Fruit fly (Drosophila melanogaster) whole organism, prepupa: Measurements from ENCODE around the gene CG14966.

Experiments used
- CG10631 ChIP-seq: fragments of 200-800 bp; sonication (Bioruptor generic); optimal IDR thresholded peaks from 2 replicates; lab custom pipeline; 2016; ENCODE audit warnings: missing biosample characterization, missing genetic modification characterization
- CG11294 ChIP-seq: fragments of 200-800 bp; sonication (Bioruptor generic); IDR thresholded peaks from 2 replicates; pipeline ENCODE4 v1.3.6; 2022; ENCODE audit warnings: missing biosample characterization, missing genetic modification characterization
- CG11762 ChIP-seq: fragments of 200-800 bp; sonication (Bioruptor generic); optimal IDR thresholded peaks from 3 replicates; lab custom pipeline; 2016; ENCODE audit warnings: missing biosample characterization, missing genetic modification characterization; ENCODE audit not compliant: insufficient read depth
- CG16779 ChIP-seq: fragments of 200-800 bp; sonication (Bioruptor generic); optimal IDR thresholded peaks from 3 replicates; lab custom pipeline; 2017; ENCODE audit warnings: missing biosample characterization, mild to moderate bottlenecking, missing genetic modification characterization
- CG6854 ChIP-seq: fragments of 200-800 bp; sonication (Bioruptor generic); optimal IDR thresholded peaks from 2 replicates; lab custom pipeline; 2017; ENCODE audit warnings: missing biosample characterization, mild to moderate bottlenecking, missing genetic modification characterization
- CG7368 ChIP-seq: fragments of 200-800 bp; sonication (Bioruptor generic); optimal IDR thresholded peaks from 3 replicates; lab custom pipeline; 2016; ENCODE audit warnings: missing biosample characterization, missing genetic modification characterization
- CG9139 ChIP-seq: fragments of 200-800 bp; sonication (Bioruptor generic); optimal IDR thresholded peaks from 3 replicates; lab custom pipeline; 2017; ENCODE audit warnings: missing biosample characterization, mild to moderate bottlenecking, missing genetic modification characterization
- Lpt ChIP-seq: fragments of 200-800 bp; sonication (Bioruptor generic); optimal IDR thresholded peaks from 3 replicates; lab custom pipeline; 2016; ENCODE audit warnings: missing biosample characterization, missing genetic modification characterization
- Met ChIP-seq: fragments of 200-800 bp; sonication (Bioruptor generic); optimal IDR thresholded peaks from 3 replicates; lab custom pipeline; 2016; ENCODE audit warnings: missing biosample characterization, missing genetic modification characterization
- Sox102F ChIP-seq: fragments of 200-800 bp; sonication (Bioruptor generic); optimal IDR thresholded peaks from 2 replicates; lab custom pipeline; 2016; ENCODE audit warnings: missing biosample characterization, mild to moderate bottlenecking, missing genetic modification characterization
- Sox15 ChIP-seq: fragments of 200-800 bp; sonication (Bioruptor generic); optimal IDR thresholded peaks from 3 replicates; lab custom pipeline; 2016; ENCODE audit warnings: missing biosample characterization, missing genetic modification characterization
- pdm3 ChIP-seq: fragments of 200-800 bp; sonication (Bioruptor generic); optimal IDR thresholded peaks from 3 replicates; lab custom pipeline; 2016; ENCODE audit warnings: missing biosample characterization, missing genetic modification characterization
- svp ChIP-seq: fragments of 200-800 bp; sonication (Bioruptor generic); peaks from one replicate; lab custom pipeline; 2016; ENCODE audit warnings: missing biosample characterization, missing genetic modification characterization
- topi ChIP-seq: fragments of 200-800 bp; sonication (Bioruptor generic); optimal IDR thresholded peaks from 3 replicates; lab custom pipeline; 2016; ENCODE audit warnings: missing biosample characterization, missing genetic modification characterization

DNA sequence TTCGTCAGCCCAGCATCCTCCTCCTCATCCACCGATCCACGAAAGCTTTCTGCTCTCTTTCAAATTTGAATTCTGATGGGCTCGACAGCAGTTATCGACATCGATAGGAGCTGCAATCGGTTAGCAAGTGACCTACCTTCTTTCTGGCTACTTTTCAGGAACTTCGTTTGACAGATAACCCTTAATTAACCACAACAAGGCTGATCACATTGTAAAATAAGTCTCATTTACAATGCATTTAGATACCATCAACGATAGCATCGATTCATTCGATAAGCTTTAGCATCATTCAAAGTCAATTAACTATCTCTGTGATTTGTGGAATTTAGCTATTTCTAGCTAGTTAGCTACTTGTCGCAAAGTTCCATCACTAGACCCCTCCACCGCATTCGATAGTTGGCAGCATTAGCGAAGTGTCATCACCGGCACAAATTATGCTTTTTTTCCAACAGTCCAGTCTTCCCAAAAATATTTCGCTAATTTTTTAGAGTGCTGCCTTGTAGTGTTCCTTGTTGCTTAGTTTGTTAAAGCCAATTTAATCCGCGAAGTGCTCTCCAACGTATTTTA, 18.8 kb downstream of the CG14966 start, which contains the start of the genes MnM and Girdin:
- TF ChIP-seq svp (GFP tag; lab: Kevin White, UChicago) (no peak), CG7368 (no peak), CG11294 (GFP tag; lab: Robert Waterston, UW) (no peak), Lpt (GFP tag; lab: Kevin White, UChicago) (peak; percentile 19), CG11762 (GFP tag; lab: Kevin White, UChicago) (no peak), Sox15 (GFP tag; lab: Kevin White, UChicago) (peak; percentile 38), Sox102F (no peak), topi (GFP tag; lab: Kevin White, UChicago) (no peak), pdm3 (GFP tag; lab: Kevin White, UChicago) (no peak), Met (no peak), CG10631 (GFP tag; lab: Kevin White, UChicago) (no peak), CG16779 (tag; lab: Kevin White, UChicago) (no peak), CG9139 (GFP tag; lab: Kevin White, UChicago) (no peak), CG6854 (no peak)
